Fruit fly (Drosophila melanogaster): Measurements from ENCODE around the gene Oseg5.

The Oseg5 gene

dm6 chr2L:20822489-20823195 is 13.0 kb downstream of the Oseg5 start, which contains the start of gene CG9331 (continued):
- TF ChIP-seq Doc2 (GFP tag; IDR thresholded peaks at IDR 0.05) (no peak), pfk (GFP tag; optimal IDR thresholded peaks at IDR 0.05) (no peak), amos (GFP tag; IDR thresholded peaks at IDR 0.05; ENCODE audit: partially characterized antibody) (no peak), CG31224 (GFP tag; IDR thresholded peaks at IDR 0.05) (peak; percentile 100), CG12769 (tag; optimal IDR thresholded peaks at IDR 0.05) (peak; percentile 33), Spps (tag; optimal IDR thresholded peaks at IDR 0.05) (no peak), slou (GFP tag; optimal IDR thresholded peaks at IDR 0.05) (no peak), nmo (GFP tag; optimal IDR thresholded peaks at IDR 0.05) (no peak), Doc3 (GFP tag; IDR thresholded peaks at IDR 0.05; ENCODE audit: partially characterized antibody) (no peak; the same call in 2 of the 3 replicates), slp2 (GFP tag; optimal IDR thresholded peaks at IDR 0.05) (no peak), Nf-YB (GFP tag; optimal IDR thresholded peaks at IDR 0.05) (no peak), CG3163 (GFP tag; optimal IDR thresholded peaks at IDR 0.05) (no peak), Pdp1 (GFP tag; optimal IDR thresholded peaks at IDR 0.05) (peak in 1 of 2 experiments; percentile 99), CG1233 (GFP tag; optimal IDR thresholded peaks at IDR 0.05) (no peak), CG30431 (GFP tag; optimal IDR thresholded peaks at IDR 0.05) (no peak), TFAM (GFP tag; optimal IDR thresholded peaks at IDR 0.05) (no peak), grn (GFP tag; optimal IDR thresholded peaks at IDR 0.05) (peak; percentile 54), CG31441 (GFP tag; IDR thresholded peaks at IDR 0.05) (no peak), CG18011 (GFP tag; optimal IDR thresholded peaks at IDR 0.05) (no peak), CG30403 (GFP tag; optimal IDR thresholded peaks at IDR 0.05) (no peak), Hmr (GFP tag; optimal IDR thresholded peaks at IDR 0.05) (peak; percentile 5), abd-A (tag; optimal IDR thresholded peaks at IDR 0.05) (peak; percentile 92), CG12104 (GFP tag; optimal IDR thresholded peaks at IDR 0.05) (no peak), sr (GFP tag; IDR thresholded peaks at IDR 0.05) (peak; percentile 42; the same call in 1 of the 3 replicates), CG3065 (GFP tag; optimal IDR thresholded peaks at IDR 0.05) (no peak), Atf-2 (GFP tag; optimal IDR thresholded peaks at IDR 0.05) (no peak), chn (GFP tag; optimal IDR thresholded peaks at IDR 0.05) (peak; percentile 21), Lim3 (GFP tag; IDR thresholded peaks at IDR 0.05) (no peak), nerfin-1 (tag; optimal IDR thresholded peaks at IDR 0.05) (no peak), Stat92E (GFP tag; optimal IDR thresholded peaks at IDR 0.05) (peak in 1 of 3 experiments; percentile 72), chif (GFP tag; optimal IDR thresholded peaks at IDR 0.05) (no peak), Sin3A (optimal IDR thresholded peaks at IDR 0.05) (no peak), CG14050 (GFP tag; IDR thresholded peaks at IDR 0.05) (no peak), Dbx (GFP tag; IDR thresholded peaks at IDR 0.05) (no peak), CG16813 (GFP tag; IDR thresholded peaks at IDR 0.05; ENCODE audit: partially characterized antibody) (peak; percentile 40; the same call in 1 of the 3 replicates), sd (tag; optimal IDR thresholded peaks at IDR 0.05) (peak; percentile 99), stwl (tag; optimal IDR thresholded peaks at IDR 0.05) (no peak), CG8290 (GFP tag; optimal IDR thresholded peaks at IDR 0.05) (no peak), CG8290 (tag; optimal IDR thresholded peaks at IDR 0.05) (peak in 1 of 2 experiments; percentile 29), dmrt11E (tag; optimal IDR thresholded peaks at IDR 0.05) (no peak), CG5180 (GFP tag; optimal IDR thresholded peaks at IDR 0.05) (no peak), bsh (GFP tag; optimal IDR thresholded peaks at IDR 0.05) (no peak), ems (GFP tag; optimal IDR thresholded peaks at IDR 0.05) (no peak), CG6683 (GFP tag; optimal IDR thresholded peaks at IDR 0.05) (no peak), cato (GFP tag; optimal IDR thresholded peaks at IDR 0.05; ENCODE audit: borderline replicate concordance) (no peak), CG33557 (GFP tag; optimal IDR thresholded peaks at IDR 0.05) (no peak), Ada2b (GFP tag; IDR thresholded peaks at IDR 0.05) (no peak), CG10147 (GFP tag; optimal IDR thresholded peaks at IDR 0.05) (no peak), CG32767 (GFP tag; IDR thresholded peaks at IDR 0.05) (peak; percentile 60; the same call in 1 of the 2 replicates)

All from whole organism, embryonic.